Worm (Caenorhabditis elegans) whole organism, early embryonic: ENCODE results near the gene msp-36.
A peak's percentile ranks its signal among the peaks of the same experiment; 100 is the strongest.

Experiments used
- B0310.2 ChIP-seq: sonication (generic microtip); optimal IDR thresholded peaks from 2 replicates; lab custom pipeline; 2016; ENCODE audit warnings: mild to moderate bottlenecking, missing genetic modification characterization, missing compliant biosample characterization
- F13C5.2 ChIP-seq: sonication (generic microtip); optimal IDR thresholded peaks from 2 replicates; lab custom pipeline; 2017; ENCODE audit warnings: mild to moderate bottlenecking, missing genetic modification characterization, inconsistent platforms, missing compliant biosample characterization
- aly-1 ChIP-seq: sonication (generic microtip); optimal IDR thresholded peaks from 2 replicates; lab custom pipeline; 2016; ENCODE audit warnings: missing genetic modification characterization, missing compliant biosample characterization
- ama-1 ChIP-seq: fragments of 150-350 bp; optimal IDR thresholded peaks from 2 replicates; lab custom pipeline; 2014
- ceh-13 ChIP-seq: fragments of 200-800 bp; sonication (Bioruptor generic); optimal IDR thresholded peaks from 2 replicates; lab custom pipeline; 2018; ENCODE audit warnings: mild to moderate bottlenecking, missing genetic modification characterization, missing compliant biosample characterization
- ceh-36 ChIP-seq: sonication (generic microtip); optimal IDR thresholded peaks from 2 replicates; lab custom pipeline; 2016; ENCODE audit warnings: missing genetic modification characterization, inconsistent platforms, missing compliant biosample characterization
- ets-7 ChIP-seq: sonication (generic microtip); optimal IDR thresholded peaks from 2 replicates; lab custom pipeline; 2016; ENCODE audit warnings: missing genotype, missing genetic modification characterization, missing compliant biosample characterization
- flt-1 ChIP-seq: fragments of 200-800 bp; sonication (Bioruptor generic); IDR thresholded peaks from 2 replicates; pipeline ENCODE4 v1.3.6; 2022; ENCODE audit warnings: missing genetic modification characterization, missing compliant biosample characterization
- hmbx-1 ChIP-seq: sonication (generic microtip); optimal IDR thresholded peaks from 2 replicates; lab custom pipeline; 2016; ENCODE audit warnings: mild to moderate bottlenecking, missing genetic modification characterization, missing compliant biosample characterization
- hmg-4 ChIP-seq: fragments of 200-800 bp; sonication (Bioruptor generic); optimal IDR thresholded peaks from 2 replicates; lab custom pipeline; 2018; ENCODE audit warnings: mild to moderate bottlenecking, missing genetic modification characterization, missing compliant biosample characterization
- hnd-1 ChIP-seq: sonication (generic microtip); optimal IDR thresholded peaks from 2 replicates; lab custom pipeline; 2016; ENCODE audit warnings: missing genetic modification characterization, missing compliant biosample characterization
- pes-1 ChIP-seq: fragments of 200-800 bp; sonication (Bioruptor generic); IDR thresholded peaks from 2 replicates; pipeline ENCODE4 v1.3.6; 2022; ENCODE audit warnings: missing genetic modification reagents, missing genetic modification characterization, missing compliant biosample characterization
- scrt-1 ChIP-seq: fragments of 200-800 bp; sonication (Bioruptor generic); IDR thresholded peaks from 2 replicates; pipeline ENCODE4 v1.3.6; 2022; ENCODE audit warnings: missing genetic modification characterization, missing compliant biosample characterization
- sea-1 ChIP-seq: fragments of 200-800 bp; sonication (Bioruptor generic); conservative IDR thresholded peaks from 2 replicates; pipeline ENCODE4 v1.3.6; 2022; ENCODE audit warnings: missing genetic modification characterization, missing compliant biosample characterization
- tbx-11 ChIP-seq: fragments of 200-800 bp; sonication (Bioruptor generic); IDR thresholded peaks from 2 replicates; pipeline ENCODE4 v1.3.6; 2022; ENCODE audit warnings: missing genetic modification characterization, missing compliant biosample characterization
- tbx-37 ChIP-seq: fragments of 200-800 bp; sonication (Bioruptor generic); conservative IDR thresholded peaks from 2 replicates; pipeline ENCODE4 v1.3.6; 2022; ENCODE audit warnings: missing genetic modification reagents, missing genetic modification characterization, missing compliant biosample characterization
- tra-4 ChIP-seq: sonication (generic microtip); optimal IDR thresholded peaks from 2 replicates; lab custom pipeline; 2017; ENCODE audit warnings: missing genetic modification characterization, missing compliant biosample characterization

msp-36 gene

ce11 chrIV:10072527-10072926 is 22.7 kb upstream of the msp-36 start, which contains the start of gene W01B6.3:
TSS of gene W01B6.3 (minus strand) at chrIV:10072627.
- TF ChIP-seq sea-1 (GFP tag; lab: Robert Waterston, UW): no peak
- no peak for TF ChIP-seq hmg-4 (GFP tag; lab: Kevin White, UChicago)
- TF ChIP-seq ets-7 (tag; lab: Kevin White, UChicago): no peak
- no peak for TF ChIP-seq B0310.2 (tag; lab: Kevin White, UChicago)
- TF ChIP-seq pes-1: no peak
- no peak for TF ChIP-seq ama-1 (lab: Kevin White, UChicago)
- TF ChIP-seq scrt-1 (GFP tag; lab: Robert Waterston, UW): no peak
- no peak for TF ChIP-seq flt-1 (GFP tag; lab: Robert Waterston, UW)
- TF ChIP-seq hmbx-1: no peak
- TF ChIP-seq tra-4 (tag; lab: Kevin White, UChicago): no peak
- TF ChIP-seq hnd-1 (tag; lab: Kevin White, UChicago): no peak
- TF ChIP-seq ceh-36 (tag; lab: Kevin White, UChicago): no peak
- TF ChIP-seq tbx-11: no peak

ce11 chrIV:10075034-10075510 is 20.2 kb upstream of the msp-36 start, which contains the start of the genes ttbk-4 and W01B6.4:
TSS of gene ttbk-4 (minus strand) at chrIV:10075134.
TSS of gene W01B6.4 (plus strand) at chrIV:10075460.
- TF ChIP-seq ama-1 (lab: Kevin White, UChicago): no peak
- no peak for TF ChIP-seq tbx-37
- no peak for TF ChIP-seq ets-7 (tag; lab: Kevin White, UChicago)
- no peak for TF ChIP-seq pes-1
- TF ChIP-seq flt-1 (GFP tag; lab: Robert Waterston, UW): no peak
- no peak for TF ChIP-seq hmg-4 (GFP tag; lab: Kevin White, UChicago)
- TF ChIP-seq hnd-1 (tag; lab: Kevin White, UChicago): no peak

ce11 chrIV:10075899-10076298 is 19.3 kb upstream of the msp-36 start, which contains the start of gene W01B6.5:
TSS of gene W01B6.5 (plus strand) at chrIV:10076199.
- no peak for TF ChIP-seq hmbx-1

- TF ChIP-seq ets-7 (tag; lab: Kevin White, UChicago) (no peak), aly-1 (tag; lab: Kevin White, UChicago) (no peak), tbx-11 (no peak), F13C5.2 (no peak), tbx-37 (no peak), B0310.2 (tag; lab: Kevin White, UChicago) (no peak), ceh-36 (tag; lab: Kevin White, UChicago) (no peak), sea-1 (GFP tag; lab: Robert Waterston, UW) (no peak), hmg-4 (GFP tag; lab: Kevin White, UChicago) (no peak)
These were observed 17.2 kb upstream of the msp-36 start for ce11 chrIV:10078003-10078402.

ce11 chrIV:10080816-10081215 is 14.4 kb upstream of the msp-36 start, which contains the start of gene W01B6.6:
TSS of gene W01B6.6 (plus strand) at chrIV:10081116.
- TF ChIP-seq ets-7 (tag; lab: Kevin White, UChicago) (no peak), aly-1 (tag; lab: Kevin White, UChicago) (no peak), F13C5.2 (no peak), flt-1 (GFP tag; lab: Robert Waterston, UW) (no peak), B0310.2 (tag; lab: Kevin White, UChicago) (no peak), ceh-13 (no peak), ceh-36 (tag; lab: Kevin White, UChicago) (no peak), sea-1 (GFP tag; lab: Robert Waterston, UW) (no peak), hnd-1 (tag; lab: Kevin White, UChicago) (no peak), pes-1 (no peak), ama-1 (lab: Kevin White, UChicago) (no peak), tbx-11 (no peak), hmg-4 (GFP tag; lab: Kevin White, UChicago) (no peak)

ce11 chrIV:10084323-10084959 is 10.8 kb upstream of the msp-36 start, which contains the start of gene W01B6.8:
TSS of gene W01B6.8 (minus strand) at chrIV:10084373.
- TF ChIP-seq ceh-36 (tag; lab: Kevin White, UChicago): no peak
- 0 out of 2 replicates have a peak, but pooled peaks have one; percentile 56 for TF ChIP-seq sea-1 (GFP tag; lab: Robert Waterston, UW)

- TF ChIP-seq flt-1 (GFP tag; lab: Robert Waterston, UW) (no peak), F13C5.2 (peak; percentile 48)
These were observed 9.6 kb upstream of the msp-36 start, which contains the start of the genes col-2 and ndc-80 for ce11 chrIV:10085401-10086187. TSS of gene col-2 (minus strand) at chrIV:10085451. TSS of gene ndc-80 (plus strand) at chrIV:10086137.

ce11 chrIV:10089777-10090176 is 5.5 kb upstream of the msp-36 start, which contains the start of gene ttr-39:
TSS of gene ttr-39 (minus strand) at chrIV:10089877.
- TF ChIP-seq F13C5.2: no peak
- TF ChIP-seq hmg-4 (GFP tag; lab: Kevin White, UChicago): no peak
- no peak for TF ChIP-seq scrt-1 (GFP tag; lab: Robert Waterston, UW)
- no peak for TF ChIP-seq ets-7 (tag; lab: Kevin White, UChicago)
- TF ChIP-seq flt-1 (GFP tag; lab: Robert Waterston, UW): no peak
- no peak for TF ChIP-seq hnd-1 (tag; lab: Kevin White, UChicago)
